Fruit fly (Drosophila melanogaster) whole organism, embryonic: ENCODE results near the gene CG6345.

ENCODE experiments used
- Bdp1 ChIP-seq: fragments of 200-800 bp; sonication (Bioruptor generic); optimal IDR thresholded peaks from 3 replicates; lab custom pipeline; 2016; ENCODE audit warnings: missing biosample characterization, missing genetic modification characterization
- CG14667 ChIP-seq: fragments of 200-800 bp; sonication (Bioruptor generic); IDR thresholded peaks from 2 replicates; pipeline ENCODE4 v1.3.6; 2022; ENCODE audit warnings: missing biosample characterization, missing genetic modification characterization
- CG6272 ChIP-seq: fragments of 200-800 bp; sonication (Bioruptor generic); IDR thresholded peaks from 2 replicates; pipeline ENCODE4 v1.3.6; 2022; ENCODE audit warnings: missing biosample characterization, missing genetic modification characterization
- CG7271 ChIP-seq: fragments of 200-800 bp; sonication (Bioruptor generic); optimal IDR thresholded peaks from 2 replicates; lab custom pipeline; 2018; ENCODE audit warnings: missing biosample characterization, mild to moderate bottlenecking, missing genetic modification characterization, moderate library complexity
- D19A ChIP-seq: fragments of 200-800 bp; optimal IDR thresholded peaks from 3 replicates; lab custom pipeline; 2019; ENCODE audit warnings: missing biosample characterization, mild to moderate bottlenecking, missing genetic modification characterization, moderate library complexity
- eyg ChIP-seq: fragments of 200-800 bp; sonication (Bioruptor generic); optimal IDR thresholded peaks from 3 replicates; lab custom pipeline; 2016; ENCODE audit warnings: missing biosample characterization, missing genetic modification characterization
- run ChIP-seq: fragments of 200-800 bp; sonication (Bioruptor generic); optimal IDR thresholded peaks from 3 replicates; lab custom pipeline; 2018; ENCODE audit warnings: missing biosample characterization, mild to moderate bottlenecking, missing genetic modification characterization
- seq ChIP-seq: fragments of 200-800 bp; sonication (Bioruptor generic); IDR thresholded peaks from 2 replicates; pipeline ENCODE4 v1.3.6; 2022; ENCODE audit warnings: missing biosample characterization, missing genetic modification characterization
- tll ChIP-seq, 2 experiments: fragments of 200-800 bp in 1 of 2; fragments of >200 bp in 1 of 2; sonication (Bioruptor generic) in 1 of 2; optimal IDR thresholded peaks; 2 replicates each; lab custom pipeline; 2017 to 2019; ENCODE audit warnings: missing biosample characterization in 2 of 2, missing genetic modification characterization in 2 of 2, mild to moderate bottlenecking in 1 of 2, moderate library complexity in 1 of 2

DNA sequence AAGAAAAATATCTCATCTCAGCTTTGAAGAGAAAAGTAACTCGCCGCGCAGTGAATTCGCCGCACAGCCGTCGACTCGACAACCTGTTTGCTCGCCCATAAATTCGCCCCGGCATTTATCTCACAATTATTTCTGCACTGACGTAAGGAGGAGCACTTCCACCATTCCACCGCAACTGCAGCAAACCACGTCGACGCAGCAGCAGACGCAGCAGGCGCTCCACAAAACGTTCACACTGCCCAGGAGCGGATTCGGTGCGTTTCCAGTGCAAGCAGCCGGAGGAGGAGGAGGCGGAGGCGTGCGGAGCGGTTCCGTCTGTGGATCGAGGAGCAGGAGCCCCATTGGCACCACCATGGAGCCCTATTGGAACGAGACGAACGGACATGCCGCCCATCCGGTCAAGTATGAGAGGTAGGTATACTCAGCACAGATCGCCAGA lies 26.8 kb downstream of the CG6345 start:
- TF ChIP-seq CG6272 (GFP tag; lab: Robert Waterston, UW): no peak
- no peak for TF ChIP-seq Bdp1 (GFP tag; lab: Kevin White, UChicago)
- no peak for TF ChIP-seq CG14667 (GFP tag; lab: Robert Waterston, UW)
- no peak for TF ChIP-seq eyg (GFP tag; lab: Kevin White, UChicago)
- no peak for TF ChIP-seq CG7271 (tag; lab: Kevin White, UChicago)
- no peak for TF ChIP-seq tll (GFP tag; optimal IDR thresholded peaks at IDR 0.05; lab: Kevin White, UChicago)
- no peak for TF ChIP-seq seq (GFP tag; lab: Robert Waterston, UW)
- no peak for TF ChIP-seq run
- no peak for TF ChIP-seq D19A (tag; lab: Kevin White, UChicago)
